Fruit fly (Drosophila melanogaster) whole organism, embryonic: ENCODE results near the gene fkh.

ENCODE experiments used
- Abd-B ChIP-seq: fragments of 200-800 bp; sonication (Bioruptor generic); optimal IDR thresholded peaks from 2 replicates; lab custom pipeline; 2018; ENCODE audit warnings: missing biosample characterization, mild to moderate bottlenecking, missing genetic modification characterization, moderate library complexity
- B-H2 ChIP-seq: fragments of 200-800 bp; sonication (Bioruptor generic); optimal IDR thresholded peaks from 2 replicates; lab custom pipeline; 2018; ENCODE audit warnings: missing biosample characterization, mild to moderate bottlenecking, missing genetic modification characterization
- CG10209 ChIP-seq: fragments of 200-800 bp; sonication (Bioruptor generic); optimal IDR thresholded peaks from 3 replicates; lab custom pipeline; 2017; ENCODE audit warnings: missing biosample characterization, mild to moderate bottlenecking, missing genetic modification characterization, missing genetic modification reagents
- CG10321 ChIP-seq: fragments of 200-800 bp; sonication (Bioruptor generic); IDR thresholded peaks from 2 replicates; pipeline ENCODE4 v1.3.6; 2022; ENCODE audit warnings: missing biosample characterization, missing genetic modification characterization
- CG10979 ChIP-seq: fragments of 200-800 bp; sonication (Bioruptor generic); optimal IDR thresholded peaks from 2 replicates; lab custom pipeline; 2018; ENCODE audit warnings: missing biosample characterization, mild to moderate bottlenecking, missing genetic modification characterization, moderate library complexity
- CG12219 ChIP-seq: fragments of 200-800 bp; sonication (Bioruptor generic); optimal IDR thresholded peaks from 3 replicates; lab custom pipeline; 2018; ENCODE audit warnings: missing biosample characterization, mild to moderate bottlenecking, missing genetic modification characterization
- CG13287 ChIP-seq: fragments of 200-800 bp; sonication (Bioruptor generic); IDR thresholded peaks from 2 replicates; pipeline ENCODE4 v1.3.6; 2022; ENCODE audit warnings: missing biosample characterization, missing genetic modification characterization; ENCODE audit not compliant: partially characterized antibody
- CG13424 ChIP-seq: fragments of 200-800 bp; sonication (Bioruptor generic); optimal IDR thresholded peaks from 2 replicates; lab custom pipeline; 2019; ENCODE audit warnings: missing biosample characterization, mild to moderate bottlenecking, missing genetic modification characterization, moderate library complexity
- CG13775 ChIP-seq: fragments of 200-800 bp; sonication (Bioruptor generic); optimal IDR thresholded peaks from 3 replicates; lab custom pipeline; 2017; ENCODE audit warnings: missing biosample characterization, mild to moderate bottlenecking, missing genetic modification characterization
- CG14050 ChIP-seq: fragments of 200-800 bp; sonication (Bioruptor generic); IDR thresholded peaks from 3 replicates; pipeline ENCODE4 v1.3.6; 2022; ENCODE audit warnings: missing biosample characterization, missing genetic modification characterization
- CG14965 ChIP-seq: fragments of 200-800 bp; sonication (Bioruptor generic); optimal IDR thresholded peaks from 2 replicates; lab custom pipeline; 2016; ENCODE audit warnings: missing biosample characterization, missing genetic modification characterization, borderline replicate concordance
- CG15514 ChIP-seq: fragments of 200-800 bp; sonication (Bioruptor generic); optimal IDR thresholded peaks from 3 replicates; lab custom pipeline; 2017; ENCODE audit warnings: missing biosample characterization, missing genetic modification characterization, mild to moderate bottlenecking, moderate library complexity, missing genetic modification reagents
- CG15601 ChIP-seq: fragments of 200-800 bp; sonication (Bioruptor generic); optimal IDR thresholded peaks from 3 replicates; lab custom pipeline; 2019; ENCODE audit warnings: missing biosample characterization, mild to moderate bottlenecking, missing genetic modification characterization, moderate library complexity
- CG15696 ChIP-seq: fragments of 200-800 bp; sonication (Bioruptor generic); optimal IDR thresholded peaks from 2 replicates; lab custom pipeline; 2019; ENCODE audit warnings: missing biosample characterization, mild to moderate bottlenecking, missing genetic modification characterization, moderate library complexity
- CG1792 ChIP-seq: fragments of 200-800 bp; sonication (Bioruptor generic); optimal IDR thresholded peaks from 2 replicates; lab custom pipeline; 2016; ENCODE audit warnings: missing biosample characterization, missing genetic modification characterization
- CG2202 ChIP-seq: fragments of 200-800 bp; sonication (Bioruptor generic); optimal IDR thresholded peaks from 2 replicates; lab custom pipeline; 2018; ENCODE audit warnings: missing biosample characterization, mild to moderate bottlenecking, missing genetic modification characterization
- CG2875 ChIP-seq: fragments of 200-800 bp; sonication (Bioruptor generic); optimal IDR thresholded peaks from 2 replicates; lab custom pipeline; 2017; ENCODE audit warnings: missing biosample characterization, mild to moderate bottlenecking, missing genetic modification characterization, missing genetic modification reagents
- CG3065 ChIP-seq: fragments of 200-800 bp; sonication (Bioruptor generic); optimal IDR thresholded peaks from 2 replicates; lab custom pipeline; 2016; ENCODE audit warnings: missing biosample characterization, missing genetic modification characterization
- CG31224 ChIP-seq: fragments of 200-800 bp; sonication (Bioruptor generic); IDR thresholded peaks from 2 replicates; pipeline ENCODE4 v1.3.6; 2022; ENCODE audit warnings: missing biosample characterization, missing genetic modification characterization
- CG3995 ChIP-seq: fragments of 200-800 bp; sonication (Bioruptor generic); optimal IDR thresholded peaks from 3 replicates; lab custom pipeline; 2016; ENCODE audit warnings: missing biosample characterization, missing genetic modification characterization
- CG4282 ChIP-seq: fragments of 200-800 bp; sonication (Bioruptor generic); optimal IDR thresholded peaks from 2 replicates; lab custom pipeline; 2016; ENCODE audit warnings: missing biosample characterization, missing genetic modification characterization
- CG4707 ChIP-seq: fragments of 200-800 bp; sonication (Bioruptor generic); optimal IDR thresholded peaks from 2 replicates; lab custom pipeline; 2018; ENCODE audit warnings: missing biosample characterization, mild to moderate bottlenecking, missing genetic modification characterization, moderate library complexity
- CG5180 ChIP-seq: fragments of 200-800 bp; sonication (Bioruptor generic); optimal IDR thresholded peaks from 3 replicates; lab custom pipeline; 2017; ENCODE audit warnings: missing biosample characterization, missing genetic modification characterization, mild to moderate bottlenecking, moderate library complexity, missing genetic modification reagents
- CG6654 ChIP-seq: fragments of 200-800 bp; sonication (Bioruptor generic); optimal IDR thresholded peaks from 2 replicates; lab custom pipeline; 2017; ENCODE audit warnings: missing biosample characterization, mild to moderate bottlenecking, missing genetic modification characterization
- CG9437 ChIP-seq: fragments of 200-800 bp; sonication (Bioruptor generic); optimal IDR thresholded peaks from 2 replicates; lab custom pipeline; 2018; ENCODE audit warnings: missing biosample characterization, mild to moderate bottlenecking, missing genetic modification characterization
- Gug ChIP-seq: fragments of 200-800 bp; sonication (Bioruptor generic); IDR thresholded peaks from 4 replicates; pipeline ENCODE4 v1.3.6; 2022; ENCODE audit warnings: missing biosample characterization, missing genetic modification characterization
- H15 ChIP-seq: fragments of 200-800 bp; sonication (Bioruptor generic); IDR thresholded peaks from 3 replicates; pipeline ENCODE4 v1.3.6; 2022; ENCODE audit warnings: missing biosample characterization, missing genetic modification characterization
- HmgZ ChIP-seq: fragments of 200-800 bp; sonication (Bioruptor generic); optimal IDR thresholded peaks from 2 replicates; lab custom pipeline; 2018; ENCODE audit warnings: missing biosample characterization, mild to moderate bottlenecking, missing genetic modification characterization
- Hr39 ChIP-seq: fragments of >200 bp; optimal IDR thresholded peaks from 2 replicates; lab custom pipeline; 2017
- Hr78 ChIP-seq, 2 experiments: fragments of 200-800 bp in 1 of 2; fragments of >200 bp in 1 of 2; sonication (Bioruptor generic) in 1 of 2; optimal IDR thresholded peaks; 2 replicates each; lab custom pipeline; 2017 to 2019; ENCODE audit warnings: missing biosample characterization in 2 of 2, missing genetic modification characterization in 2 of 2, mild to moderate bottlenecking in 1 of 2, moderate library complexity in 1 of 2
- Mrtf ChIP-seq: fragments of 200-800 bp; sonication (Bioruptor generic); IDR thresholded peaks from 3 replicates; pipeline ENCODE4 v1.3.6; 2022; ENCODE audit warnings: missing biosample characterization, missing genetic modification characterization
- Myb ChIP-seq: fragments of 200-800 bp; sonication (Bioruptor generic); optimal IDR thresholded peaks from 2 replicates; lab custom pipeline; 2016; ENCODE audit warnings: missing biosample characterization, missing genetic modification characterization
- Nf-YA ChIP-seq: fragments of 200-800 bp; sonication (Bioruptor generic); IDR thresholded peaks from 2 replicates; pipeline ENCODE4 v1.3.6; 2022; ENCODE audit warnings: missing biosample characterization, missing genetic modification characterization
- Spps ChIP-seq: fragments of 200-800 bp; sonication (Bioruptor generic); optimal IDR thresholded peaks from 2 replicates; lab custom pipeline; 2018; ENCODE audit warnings: missing biosample characterization, mild to moderate bottlenecking, missing genetic modification characterization
- Stat92E ChIP-seq, 3 experiments: fragments of >200 bp in 2 of 3; fragments of 200-800 bp in 1 of 3; sonication (Bioruptor generic) in 1 of 3; optimal IDR thresholded peaks; 2 replicates each; lab custom pipeline; 2017 to 2019; ENCODE audit warnings: missing biosample characterization in 3 of 3, missing genetic modification characterization in 3 of 3, mild to moderate bottlenecking in 1 of 3, moderate library complexity in 1 of 3
- Taf1 ChIP-seq: fragments of 200-800 bp; sonication (Bioruptor generic); IDR thresholded peaks from 2 replicates; pipeline ENCODE4 v1.3.6; 2022; ENCODE audit warnings: missing biosample characterization, missing genetic modification characterization
- amos ChIP-seq: fragments of 200-800 bp; sonication (Bioruptor generic); IDR thresholded peaks from 2 replicates; pipeline ENCODE4 v1.3.6; 2022; ENCODE audit warnings: missing biosample characterization, missing genetic modification characterization; ENCODE audit not compliant: partially characterized antibody
- bab2 ChIP-seq: fragments of 200-800 bp; sonication (Bioruptor generic); optimal IDR thresholded peaks from 2 replicates; lab custom pipeline; 2016; ENCODE audit warnings: missing biosample characterization, missing genetic modification characterization
- chif ChIP-seq, 2 experiments: fragments of 200-800 bp; sonication (Bioruptor generic); optimal IDR thresholded peaks; 3 replicates each; lab custom pipeline; 2016; ENCODE audit warnings: missing biosample characterization in 2 of 2, missing genetic modification characterization in 2 of 2
- eve ChIP-seq, 2 experiments: fragments of >200 bp; optimal IDR thresholded peaks; 2 replicates each; lab custom pipeline; 2017; ENCODE audit warnings: missing biosample characterization in 2 of 2, missing genetic modification characterization in 2 of 2
- onecut ChIP-seq: fragments of 200-800 bp; sonication (Bioruptor generic); IDR thresholded peaks from 2 replicates; pipeline ENCODE4 v1.3.6; 2022; ENCODE audit warnings: missing biosample characterization, missing genetic modification characterization
- psq ChIP-seq: fragments of 200-800 bp; sonication (Bioruptor generic); optimal IDR thresholded peaks from 2 replicates; lab custom pipeline; 2017; ENCODE audit warnings: missing biosample characterization, missing genetic modification characterization
- ranshi ChIP-seq: fragments of 200-800 bp; sonication (Bioruptor generic); IDR thresholded peaks from 2 replicates; pipeline ENCODE4 v1.3.6; 2022; ENCODE audit warnings: missing biosample characterization, missing genetic modification characterization
- seq ChIP-seq: fragments of 200-800 bp; sonication (Bioruptor generic); IDR thresholded peaks from 2 replicates; pipeline ENCODE4 v1.3.6; 2022; ENCODE audit warnings: missing biosample characterization, missing genetic modification characterization
- sisA ChIP-seq: fragments of 200-800 bp; sonication (Bioruptor generic); IDR thresholded peaks from 2 replicates; pipeline ENCODE4 v1.3.6; 2022; ENCODE audit warnings: missing biosample characterization, missing genetic modification characterization
- stwl ChIP-seq: fragments of 200-800 bp; sonication (Bioruptor generic); optimal IDR thresholded peaks from 3 replicates; lab custom pipeline; 2018; ENCODE audit warnings: missing biosample characterization, mild to moderate bottlenecking, missing genetic modification characterization, moderate library complexity
- twi ChIP-seq: fragments of 200-800 bp; optimal IDR thresholded peaks from 2 replicates; lab custom pipeline; 2019; ENCODE audit warnings: missing biosample characterization, mild to moderate bottlenecking, missing genetic modification characterization, moderate library complexity
- usp ChIP-seq: fragments of >200 bp; optimal IDR thresholded peaks from 2 replicates; lab custom pipeline; 2017; ENCODE audit warnings: missing biosample characterization, missing genetic modification characterization
- vvl ChIP-seq: fragments of 200-800 bp; sonication (Bioruptor generic); IDR thresholded peaks from 2 replicates; pipeline ENCODE4 v1.3.6; 2022; ENCODE audit warnings: missing biosample characterization, missing genetic modification characterization
- yki ChIP-seq: fragments of >200 bp; optimal IDR thresholded peaks from 3 replicates; lab custom pipeline; 2018
- zen2 ChIP-seq: fragments of 200-800 bp; sonication (Bioruptor generic); IDR thresholded peaks from 3 replicates; pipeline ENCODE4 v1.3.6; 2022; ENCODE audit warnings: missing biosample characterization, missing genetic modification characterization; ENCODE audit not compliant: partially characterized antibody

Gene fkh

DNA sequence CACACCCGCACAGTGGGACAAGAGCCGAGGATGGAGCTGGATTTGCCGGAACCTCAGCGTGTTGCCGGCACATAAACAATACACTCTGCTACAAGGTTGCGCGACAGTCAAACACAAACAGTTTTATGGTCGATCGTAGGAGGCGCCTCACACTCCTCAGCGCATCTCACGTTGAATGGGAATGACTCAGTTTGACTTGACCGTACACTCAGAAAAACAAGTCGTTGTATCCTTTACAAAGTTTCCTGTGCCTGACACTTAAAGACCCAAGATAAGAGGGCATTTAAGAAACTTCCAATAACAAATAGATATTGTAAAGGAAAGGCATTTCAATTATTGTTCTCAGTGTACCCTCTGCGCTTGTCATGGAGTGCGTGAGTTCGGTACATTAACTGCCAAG lies 46.7 kb upstream of the fkh start (continued):
- TF ChIP-seq yki (lab: Kevin White, UChicago) (no peak), Hr39 (lab: Kevin White, UChicago) (no peak), CG10321 (no peak), Stat92E (GFP tag; optimal IDR thresholded peaks at IDR 0.05; lab: Kevin White, UChicago) (no peak), amos (GFP tag; lab: Robert Waterston, UW) (no peak), CG4282 (peak; percentile 56), HmgZ (tag; lab: Kevin White, UChicago) (no peak), Myb (GFP tag; lab: Kevin White, UChicago) (peak; percentile 5), onecut (GFP tag; lab: Robert Waterston, UW) (peak; percentile 50; the same call in 1 of the 2 replicates), CG14965 (no peak), CG9437 (GFP tag; lab: Kevin White, UChicago) (no peak), Nf-YA (no peak), chif (GFP tag; optimal IDR thresholded peaks at IDR 0.05; lab: Kevin White, UChicago) (peak; percentile 63 to 76), Hr78 (GFP tag; optimal IDR thresholded peaks at IDR 0.05; lab: Kevin White, UChicago) (no peak), bab2 (GFP tag; lab: Kevin White, UChicago) (peak; percentile 34), CG2875 (peak; percentile 35), twi (peak; percentile 60), CG6654 (GFP tag; lab: Kevin White, UChicago) (peak; percentile 9), CG3995 (GFP tag; lab: Kevin White, UChicago) (no peak), CG10979 (peak; percentile 64), Spps (peak; percentile 24), ranshi (peak; percentile 64; the same call in 1 of the 2 replicates), CG13287 (GFP tag; lab: Robert Waterston, UW) (no peak), stwl (tag; lab: Kevin White, UChicago) (no peak), CG2202 (tag; lab: Kevin White, UChicago) (no peak), eve (GFP tag; optimal IDR thresholded peaks at IDR 0.05; lab: Kevin White, UChicago) (peak; percentile 18 to 54), CG15514 (GFP tag; lab: Kevin White, UChicago) (peak; percentile 40), CG10209 (GFP tag; lab: Kevin White, UChicago) (peak; percentile 35), psq (GFP tag; lab: Kevin White, UChicago) (no peak), H15 (no peak), zen2 (no peak), CG31224 (GFP tag; lab: Robert Waterston, UW) (0 out of 2 replicates have a peak, but pooled peaks have one; percentile 23), CG4707 (peak; percentile 7), Abd-B (GFP tag; lab: Kevin White, UChicago) (peak; percentile 39), vvl (GFP tag; lab: Robert Waterston, UW) (peak; percentile 41; the same call in 1 of the 2 replicates), CG13775 (GFP tag; lab: Kevin White, UChicago) (peak; percentile 27), Mrtf (GFP tag; lab: Robert Waterston, UW) (no peak), CG1792 (GFP tag; lab: Kevin White, UChicago) (peak; percentile 59), sisA (peak; percentile 50), CG12219 (GFP tag; lab: Kevin White, UChicago) (no peak), Gug (GFP tag; lab: Robert Waterston, UW) (peak; percentile 53; the same call in 3 of the 4 replicates), CG5180 (GFP tag; lab: Kevin White, UChicago) (peak; percentile 2), Taf1 (GFP tag; lab: Robert Waterston, UW) (no peak), CG15601 (tag; lab: Kevin White, UChicago) (no peak), CG15696 (tag; lab: Kevin White, UChicago) (peak; percentile 75), seq (GFP tag; lab: Robert Waterston, UW) (no peak), usp (no peak), B-H2 (GFP tag; lab: Kevin White, UChicago) (no peak), CG13424 (tag; lab: Kevin White, UChicago) (peak; percentile 9), CG14050 (GFP tag; lab: Robert Waterston, UW) (no peak), CG3065 (GFP tag; lab: Kevin White, UChicago) (no peak)
